Fruit fly (Drosophila melanogaster) whole organism, embryonic: ENCODE data around the gene Dlc90F.

Experiments
- Abd-B ChIP-seq: fragments of 200-800 bp; sonication (Bioruptor generic); optimal IDR thresholded peaks from 2 replicates; lab custom pipeline; 2018; ENCODE audit warnings: missing biosample characterization, mild to moderate bottlenecking, missing genetic modification characterization, moderate library complexity
- Asciz ChIP-seq: fragments of 200-800 bp; sonication (Bioruptor generic); optimal IDR thresholded peaks from 2 replicates; lab custom pipeline; 2017; ENCODE audit warnings: missing biosample characterization, mild to moderate bottlenecking, missing genetic modification characterization, missing genetic modification reagents
- Blimp-1 ChIP-seq: fragments of 200-800 bp; sonication (Bioruptor generic); optimal IDR thresholded peaks from 3 replicates; lab custom pipeline; 2018; ENCODE audit warnings: missing biosample characterization, missing genetic modification characterization, mild to moderate bottlenecking, moderate library complexity, missing genetic modification reagents
- CG1024 ChIP-seq: fragments of 200-800 bp; sonication (Bioruptor generic); IDR thresholded peaks from 2 replicates; pipeline ENCODE4 v1.3.6; 2022; ENCODE audit warnings: missing biosample characterization, missing genetic modification characterization
- CG10274 ChIP-seq: fragments of 200-800 bp; sonication (Bioruptor generic); optimal IDR thresholded peaks from 3 replicates; lab custom pipeline; 2017; ENCODE audit warnings: missing biosample characterization, mild to moderate bottlenecking, missing genetic modification characterization
- CG12071 ChIP-seq: fragments of 200-800 bp; sonication (Bioruptor generic); optimal IDR thresholded peaks from 3 replicates; lab custom pipeline; 2018; ENCODE audit warnings: missing biosample characterization, mild to moderate bottlenecking, missing genetic modification characterization
- CG12155 ChIP-seq: fragments of 200-800 bp; sonication (Bioruptor generic); optimal IDR thresholded peaks from 3 replicates; lab custom pipeline; 2016; ENCODE audit warnings: missing biosample characterization, missing genetic modification characterization
- CG12219 ChIP-seq: fragments of 200-800 bp; sonication (Bioruptor generic); optimal IDR thresholded peaks from 3 replicates; lab custom pipeline; 2018; ENCODE audit warnings: missing biosample characterization, mild to moderate bottlenecking, missing genetic modification characterization
- CG12391 ChIP-seq: fragments of 200-800 bp; sonication (Bioruptor generic); optimal IDR thresholded peaks from 3 replicates; lab custom pipeline; 2018; ENCODE audit warnings: missing biosample characterization, mild to moderate bottlenecking, missing genetic modification characterization, moderate library complexity
- CG12769 ChIP-seq: fragments of 200-800 bp; sonication (Bioruptor generic); optimal IDR thresholded peaks from 2 replicates; lab custom pipeline; 2019; ENCODE audit warnings: missing biosample characterization, mild to moderate bottlenecking, missing genetic modification characterization, moderate library complexity
- CG13424 ChIP-seq: fragments of 200-800 bp; sonication (Bioruptor generic); optimal IDR thresholded peaks from 2 replicates; lab custom pipeline; 2019; ENCODE audit warnings: missing biosample characterization, mild to moderate bottlenecking, missing genetic modification characterization, moderate library complexity
- CG1603 ChIP-seq: fragments of 200-800 bp; sonication (Bioruptor generic); optimal IDR thresholded peaks from 2 replicates; lab custom pipeline; 2019; ENCODE audit warnings: missing biosample characterization, mild to moderate bottlenecking, missing genetic modification characterization, moderate library complexity
- CG17359 ChIP-seq: fragments of 200-800 bp; sonication (Bioruptor generic); optimal IDR thresholded peaks from 3 replicates; lab custom pipeline; 2018; ENCODE audit warnings: missing biosample characterization, mild to moderate bottlenecking, missing genetic modification characterization, moderate library complexity
- CG17802 ChIP-seq: fragments of 200-800 bp; sonication (Bioruptor generic); optimal IDR thresholded peaks from 2 replicates; lab custom pipeline; 2018; ENCODE audit warnings: missing biosample characterization, mild to moderate bottlenecking, missing genetic modification characterization, moderate library complexity
- CG2120 ChIP-seq: fragments of 200-800 bp; sonication (Bioruptor generic); optimal IDR thresholded peaks from 3 replicates; lab custom pipeline; 2016; ENCODE audit warnings: missing biosample characterization, missing genetic modification characterization
- CG2129 ChIP-seq: fragments of 200-800 bp; sonication (Bioruptor generic); IDR thresholded peaks from 2 replicates; pipeline ENCODE4 v1.3.6; 2022; ENCODE audit warnings: missing biosample characterization, missing genetic modification characterization; ENCODE audit not compliant: partially characterized antibody
- CG32772 ChIP-seq: fragments of 200-800 bp; sonication (Bioruptor generic); IDR thresholded peaks from 2 replicates; pipeline ENCODE4 v1.3.6; 2022; ENCODE audit warnings: missing biosample characterization, missing genetic modification characterization
- CG4707 ChIP-seq: fragments of 200-800 bp; sonication (Bioruptor generic); optimal IDR thresholded peaks from 2 replicates; lab custom pipeline; 2018; ENCODE audit warnings: missing biosample characterization, mild to moderate bottlenecking, missing genetic modification characterization, moderate library complexity
- H2.0 ChIP-seq: fragments of 200-800 bp; sonication (Bioruptor generic); IDR thresholded peaks from 2 replicates; pipeline ENCODE4 v1.3.6; 2022; ENCODE audit warnings: missing biosample characterization, missing genetic modification characterization
- HLH4C ChIP-seq: fragments of 200-800 bp; sonication (Bioruptor generic); IDR thresholded peaks from 3 replicates; pipeline ENCODE4 v1.3.6; 2022; ENCODE audit warnings: missing biosample characterization, missing genetic modification characterization; ENCODE audit not compliant: partially characterized antibody
- HmgZ ChIP-seq: fragments of 200-800 bp; sonication (Bioruptor generic); optimal IDR thresholded peaks from 2 replicates; lab custom pipeline; 2018; ENCODE audit warnings: missing biosample characterization, mild to moderate bottlenecking, missing genetic modification characterization
- Hmx ChIP-seq: fragments of 200-800 bp; sonication (Bioruptor generic); optimal IDR thresholded peaks from 2 replicates; lab custom pipeline; 2016; ENCODE audit warnings: missing biosample characterization, missing genetic modification characterization
- Hr78 ChIP-seq, 2 experiments: fragments of 200-800 bp in 1 of 2; fragments of >200 bp in 1 of 2; sonication (Bioruptor generic) in 1 of 2; optimal IDR thresholded peaks; 2 replicates each; lab custom pipeline; 2017 to 2019; ENCODE audit warnings: missing biosample characterization in 2 of 2, missing genetic modification characterization in 2 of 2, mild to moderate bottlenecking in 1 of 2, moderate library complexity in 1 of 2
- Jarid2 ChIP-seq: fragments of 200-800 bp; sonication (Bioruptor generic); optimal IDR thresholded peaks from 3 replicates; lab custom pipeline; 2017; ENCODE audit warnings: mild to moderate bottlenecking, missing biosample characterization, missing genetic modification reagents, missing genetic modification characterization
- Lpt ChIP-seq: fragments of >200 bp; optimal IDR thresholded peaks from 2 replicates; lab custom pipeline; 2018; ENCODE audit warnings: missing biosample characterization, missing genetic modification characterization
- Pdp1 ChIP-seq, 2 experiments: fragments of 200-800 bp; sonication (Bioruptor generic); optimal IDR thresholded peaks; 3 replicates each; lab custom pipeline; 2016; ENCODE audit warnings: missing biosample characterization in 2 of 2, missing genetic modification characterization in 2 of 2, mild to moderate bottlenecking in 1 of 2, moderate library complexity in 1 of 2
- Ptx1 ChIP-seq: fragments of 200-800 bp; sonication (Bioruptor generic); IDR thresholded peaks from 2 replicates; pipeline ENCODE4 v1.3.6; 2022; ENCODE audit warnings: missing biosample characterization, missing genetic modification characterization
- Rfx ChIP-seq: fragments of 200-800 bp; sonication (Bioruptor generic); IDR thresholded peaks from 2 replicates; pipeline ENCODE4 v1.3.6; 2022; ENCODE audit warnings: missing biosample characterization, missing genetic modification characterization
- Sox100B ChIP-seq: fragments of 200-800 bp; sonication (Bioruptor generic); optimal IDR thresholded peaks from 3 replicates; lab custom pipeline; 2018; ENCODE audit warnings: missing biosample characterization, mild to moderate bottlenecking, missing genetic modification characterization
- ab ChIP-seq: fragments of 200-800 bp; sonication (Bioruptor generic); optimal IDR thresholded peaks from 2 replicates; lab custom pipeline; 2016; ENCODE audit warnings: missing biosample characterization, missing genetic modification characterization
- br ChIP-seq: fragments of >200 bp; optimal IDR thresholded peaks from 2 replicates; lab custom pipeline; 2017
- caup ChIP-seq: fragments of 200-800 bp; sonication (Bioruptor generic); optimal IDR thresholded peaks from 3 replicates; lab custom pipeline; 2017; ENCODE audit warnings: missing biosample characterization, mild to moderate bottlenecking, missing genetic modification characterization, moderate library complexity; ENCODE audit not compliant: severe bottlenecking
- cwo ChIP-seq: fragments of 200-800 bp; sonication (Bioruptor generic); optimal IDR thresholded peaks from 3 replicates; lab custom pipeline; 2017; ENCODE audit warnings: missing biosample characterization, missing genetic modification characterization, mild to moderate bottlenecking, moderate library complexity, missing genetic modification reagents
- da ChIP-seq: fragments of 200-800 bp; sonication (Bioruptor generic); optimal IDR thresholded peaks from 2 replicates; lab custom pipeline; 2016; ENCODE audit warnings: missing biosample characterization, missing genetic modification characterization
- fd102C ChIP-seq: fragments of 200-800 bp; sonication (Bioruptor generic); optimal IDR thresholded peaks from 2 replicates; lab custom pipeline; 2018; ENCODE audit warnings: missing biosample characterization, mild to moderate bottlenecking, missing genetic modification characterization, moderate library complexity
- ftz-f1 ChIP-seq: fragments of 200-800 bp; sonication (Bioruptor generic); optimal IDR thresholded peaks from 2 replicates; lab custom pipeline; 2016; ENCODE audit warnings: missing biosample characterization, missing genetic modification characterization
- fu2 ChIP-seq: fragments of 200-800 bp; sonication (Bioruptor generic); optimal IDR thresholded peaks from 2 replicates; lab custom pipeline; 2016; ENCODE audit warnings: missing biosample characterization, missing genetic modification characterization
- gce ChIP-seq: fragments of 200-800 bp; sonication (Bioruptor generic); IDR thresholded peaks from 3 replicates; pipeline ENCODE4 v1.3.6; 2022; ENCODE audit warnings: missing biosample characterization, missing genetic modification characterization
- grau ChIP-seq: fragments of 200-800 bp; optimal IDR thresholded peaks from 3 replicates; lab custom pipeline; 2019; ENCODE audit warnings: missing biosample characterization, mild to moderate bottlenecking, missing genetic modification characterization, moderate library complexity
- grn ChIP-seq: fragments of 200-800 bp; sonication (Bioruptor generic); optimal IDR thresholded peaks from 3 replicates; lab custom pipeline; 2017; ENCODE audit warnings: missing biosample characterization, missing genetic modification characterization
- h ChIP-seq: fragments of >200 bp; optimal IDR thresholded peaks from 2 replicates; lab custom pipeline; 2017
- luna ChIP-seq: fragments of 200-800 bp; sonication (Bioruptor generic); optimal IDR thresholded peaks from 2 replicates; lab custom pipeline; 2016; ENCODE audit warnings: missing biosample characterization, missing genetic modification characterization
- pita ChIP-seq: fragments of 200-800 bp; sonication (Bioruptor generic); optimal IDR thresholded peaks from 2 replicates; lab custom pipeline; 2017; ENCODE audit warnings: missing biosample characterization, mild to moderate bottlenecking, missing genetic modification characterization
- prd ChIP-seq, 3 experiments: fragments of >200 bp in 2 of 3; fragments of 200-800 bp in 1 of 3; sonication (Bioruptor generic) in 1 of 3; optimal IDR thresholded peaks in 2 of 3; IDR thresholded peaks in 1 of 3; 2 replicates in 2 of 3; 3 replicates in 1 of 3; pipeline versions ENCODE4 v1.3.6 to Lab custom; 2017 to 2022; ENCODE audit warnings: missing biosample characterization in 1 of 3, missing genetic modification characterization in 1 of 3
- pzg ChIP-seq: fragments of 200-800 bp; sonication (Bioruptor generic); optimal IDR thresholded peaks from 3 replicates; lab custom pipeline; 2018; ENCODE audit warnings: missing biosample characterization, mild to moderate bottlenecking, missing genetic modification characterization, moderate library complexity
- sd ChIP-seq: fragments of 200-800 bp; sonication (Bioruptor generic); optimal IDR thresholded peaks from 3 replicates; lab custom pipeline; 2018; ENCODE audit warnings: missing biosample characterization, mild to moderate bottlenecking, missing genetic modification characterization, moderate library complexity
- slp2 ChIP-seq: fragments of 200-800 bp; sonication (Bioruptor generic); optimal IDR thresholded peaks from 2 replicates; lab custom pipeline; 2016; ENCODE audit warnings: missing biosample characterization, missing genetic modification characterization
- sr ChIP-seq: fragments of 200-800 bp; sonication (Bioruptor generic); IDR thresholded peaks from 3 replicates; pipeline ENCODE4 v1.3.6; 2022; ENCODE audit warnings: missing biosample characterization, missing genetic modification characterization
- sug ChIP-seq: fragments of 200-800 bp; optimal IDR thresholded peaks from 2 replicates; lab custom pipeline; 2019; ENCODE audit warnings: missing biosample characterization, mild to moderate bottlenecking, missing genetic modification characterization, moderate library complexity
- tll ChIP-seq, 2 experiments: fragments of 200-800 bp in 1 of 2; fragments of >200 bp in 1 of 2; sonication (Bioruptor generic) in 1 of 2; optimal IDR thresholded peaks; 2 replicates each; lab custom pipeline; 2017 to 2019; ENCODE audit warnings: missing biosample characterization in 2 of 2, missing genetic modification characterization in 2 of 2, mild to moderate bottlenecking in 1 of 2, moderate library complexity in 1 of 2

Dlc90F gene

DNA sequence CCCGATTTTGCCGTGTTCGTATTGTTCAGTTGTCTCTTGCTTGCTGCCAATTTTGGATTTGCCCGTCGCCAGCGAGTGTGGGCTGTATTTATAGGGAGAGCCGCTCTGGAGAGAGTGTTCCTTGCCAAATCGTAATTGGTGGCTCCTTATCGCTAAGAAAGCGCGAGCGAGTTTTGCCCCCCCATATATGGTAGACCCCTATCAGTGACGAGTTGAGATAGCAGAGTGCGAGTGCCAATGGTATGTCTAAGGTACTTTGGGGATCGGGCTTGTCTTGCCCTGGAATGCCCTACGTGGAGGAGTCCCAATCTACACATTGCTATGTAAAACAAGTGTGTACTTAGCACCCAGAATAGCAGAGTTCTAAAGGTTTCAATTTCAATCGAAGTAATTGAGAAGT is 19.5 kb upstream of the Dlc90F start, which contains the start of gene CG7142 (continued):
- TF ChIP-seq fu2, result no peak
- no peak for TF ChIP-seq grau (tag; lab: Kevin White, UChicago)
- TF ChIP-seq br, result no peak
- TF ChIP-seq CG12071 (GFP tag; lab: Kevin White, UChicago), result no peak
- no peak for TF ChIP-seq Lpt (GFP tag; lab: Kevin White, UChicago)
- no peak for TF ChIP-seq CG2129
- peak; percentile 55 for TF ChIP-seq sd
- no peak for TF ChIP-seq luna
- TF ChIP-seq ab (GFP tag; lab: Kevin White, UChicago), result no peak
- TF ChIP-seq Sox100B (GFP tag; lab: Kevin White, UChicago), result no peak
- no peak for TF ChIP-seq Ptx1 (GFP tag; lab: Robert Waterston, UW)
- no peak for TF ChIP-seq fd102C (GFP tag; lab: Kevin White, UChicago)
- TF ChIP-seq CG12219 (GFP tag; lab: Kevin White, UChicago), result no peak
- TF ChIP-seq CG12155, result peak; percentile 7
- no peak for TF ChIP-seq tll (GFP tag; optimal IDR thresholded peaks at IDR 0.05; lab: Kevin White, UChicago)
- TF ChIP-seq gce (GFP tag; lab: Robert Waterston, UW), result no peak
- no peak for TF ChIP-seq Hr78 (GFP tag; optimal IDR thresholded peaks at IDR 0.05; lab: Kevin White, UChicago)
- TF ChIP-seq slp2 (GFP tag; lab: Kevin White, UChicago), result no peak
- TF ChIP-seq Abd-B (GFP tag; lab: Kevin White, UChicago), result no peak
- TF ChIP-seq CG32772 (GFP tag; lab: Robert Waterston, UW), result no peak
- TF ChIP-seq sr (GFP tag; lab: Robert Waterston, UW), result no peak
- no peak for TF ChIP-seq h (lab: Kevin White, UChicago)
- peak; percentile 18 for TF ChIP-seq cwo
- no peak for TF ChIP-seq CG1024 (GFP tag; lab: Robert Waterston, UW)
- no peak for TF ChIP-seq da (GFP tag; lab: Kevin White, UChicago)
- no peak for TF ChIP-seq Jarid2 (GFP tag; lab: Kevin White, UChicago)
- peak; percentile 14 for TF ChIP-seq grn (GFP tag; lab: Kevin White, UChicago)
- TF ChIP-seq CG13424 (tag; lab: Kevin White, UChicago), result no peak
- no peak for TF ChIP-seq Blimp-1 (GFP tag; lab: Kevin White, UChicago)
- TF ChIP-seq HLH4C, result no peak
- no peak for TF ChIP-seq pzg (GFP tag; lab: Kevin White, UChicago)
- peak; percentile 91 for TF ChIP-seq sug (tag; lab: Kevin White, UChicago)
- peak; percentile 68 for TF ChIP-seq CG12769 (tag; lab: Kevin White, UChicago)
- TF ChIP-seq CG10274, result peak; percentile 73
- TF ChIP-seq Pdp1 (GFP tag; optimal IDR thresholded peaks at IDR 0.05; lab: Kevin White, UChicago), result no peak
- peak; percentile 45 for TF ChIP-seq CG2120
- no peak for TF ChIP-seq CG17802 (tag; lab: Kevin White, UChicago)
- TF ChIP-seq Asciz (GFP tag; lab: Kevin White, UChicago), result no peak
- no peak for TF ChIP-seq ftz-f1
- no peak for TF ChIP-seq CG12391 (tag; lab: Kevin White, UChicago)
- no peak for TF ChIP-seq caup (GFP tag; lab: Kevin White, UChicago)
- 0 out of 2 replicates have a peak, but pooled peaks have one; percentile 25 for TF ChIP-seq Rfx (GFP tag; lab: Robert Waterston, UW)
- no peak for TF ChIP-seq pita (GFP tag; lab: Kevin White, UChicago)
- TF ChIP-seq HmgZ (tag; lab: Kevin White, UChicago), result no peak
- TF ChIP-seq H2.0 (GFP tag; lab: Robert Waterston, UW), result no peak
- TF ChIP-seq Hmx (GFP tag; lab: Kevin White, UChicago), result no peak
- no peak for TF ChIP-seq CG17359
- TF ChIP-seq prd (optimal IDR thresholded peaks at IDR 0.05; lab: Kevin White, UChicago), result no peak
- TF ChIP-seq prd (GFP tag; IDR thresholded peaks at IDR 0.05; lab: Robert Waterston, UW), result no peak
- no peak for TF ChIP-seq CG1603 (tag; lab: Kevin White, UChicago)
- no peak for TF ChIP-seq CG4707 (GFP tag; lab: Kevin White, UChicago)
